Worm (Caenorhabditis elegans): ENCODE measurements around the gene Y46G5A.34.

ce11 chrII:12805161-12805560, 28.7 kb downstream of the Y46G5A.34 start, which contains the start of the genes Y46G5A.18 and Y46G5A.47:
- TF ChIP-seq F13H6.1 (tag; optimal IDR thresholded peaks at IDR 0.05) (no peak), ceh-6 (GFP tag; optimal IDR thresholded peaks at IDR 0.05) (no peak)
